Worm (Caenorhabditis elegans): ENCODE data around the gene wbp-2.

DNA sequence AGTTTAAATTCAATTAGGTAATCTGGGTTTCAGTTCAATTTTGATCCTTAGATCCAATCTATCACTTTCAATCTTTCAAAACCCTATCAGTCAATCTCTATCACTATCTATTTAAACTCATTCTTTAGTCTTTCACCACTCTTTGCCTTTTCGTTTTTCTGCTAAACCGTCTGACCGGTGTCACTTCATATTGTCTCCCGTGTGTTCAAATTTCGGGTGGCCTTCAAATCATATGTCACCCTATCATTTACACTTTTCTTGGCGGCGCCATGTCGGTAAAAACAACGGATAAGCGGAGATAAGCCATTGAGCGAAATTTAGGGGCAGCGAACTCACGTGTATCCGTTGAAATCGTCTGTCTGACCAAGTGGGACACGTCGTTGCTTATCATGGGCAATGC lies 14.4 kb downstream of the wbp-2 start:
- TF ChIP-seq Y53G8AR.9 (GFP tag; conservative IDR thresholded peaks at IDR 0.05) (no peak), F39B2.1 (GFP tag; IDR thresholded peaks at IDR 0.05) (no peak), bed-2 (GFP tag; IDR thresholded peaks at IDR 0.05) (no peak), ztf-25 (GFP tag; IDR thresholded peaks at IDR 0.05) (no peak), mes-4 (tag; optimal IDR thresholded peaks at IDR 0.05) (no peak), ama-1 (optimal IDR thresholded peaks at IDR 0.05) (no peak), ama-1 (GFP tag; optimal IDR thresholded peaks at IDR 0.05) (no peak), sea-2 (GFP tag; IDR thresholded peaks at IDR 0.05) (no peak)

Measured in whole organism, young adult.